Fruit fly (Drosophila melanogaster): ENCODE data around the gene Keap1.

Gene Keap1

DNA sequence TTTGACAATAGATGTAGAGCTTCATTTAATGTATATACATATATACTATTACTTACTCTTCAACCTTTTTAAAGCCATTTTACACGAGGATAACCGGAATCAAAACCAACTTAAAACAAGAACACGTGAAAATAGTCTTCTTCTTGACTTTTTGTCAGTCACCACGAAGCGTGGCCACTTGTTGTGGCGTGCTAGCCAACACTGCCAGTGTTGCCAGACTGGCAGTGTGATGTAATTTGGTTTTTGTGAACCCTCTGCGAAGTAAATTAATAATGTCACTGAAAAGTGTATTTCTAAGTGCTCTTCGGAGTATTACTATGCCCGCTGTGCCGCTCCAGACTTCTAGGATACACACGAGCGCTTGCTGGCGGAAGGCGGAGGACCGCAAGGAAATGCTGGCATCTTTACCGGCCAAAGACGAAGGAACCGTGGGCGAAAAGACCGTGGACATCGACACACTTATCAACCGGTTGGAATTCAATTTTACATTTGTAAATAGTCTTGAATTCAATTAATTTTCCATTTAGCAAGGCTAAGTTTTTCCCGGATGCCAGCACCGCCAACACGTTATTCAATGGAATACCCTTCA is 7.1 kb downstream of the Keap1 start, which contains the start of the genes Ns1 and mRpS11 (continued):
- no peak for TF ChIP-seq CG14860 (GFP tag; IDR thresholded peaks at IDR 0.05; ENCODE audit: partially characterized antibody)
- peak; percentile 13 for TF ChIP-seq mam (GFP tag; optimal IDR thresholded peaks at IDR 0.05)
- TF ChIP-seq prd (optimal IDR thresholded peaks at IDR 0.05) = no peak
- TF ChIP-seq prd (GFP tag; IDR thresholded peaks at IDR 0.05) = peak; percentile 43; the same call in 1 of the 3 replicates
- no peak for TF ChIP-seq kay (GFP tag; optimal IDR thresholded peaks at IDR 0.05)
- peak; percentile 14 for TF ChIP-seq CG13424 (tag; optimal IDR thresholded peaks at IDR 0.05)
- peak; percentile 94 for TF ChIP-seq Ets65A (GFP tag)
- TF ChIP-seq tap (tag; optimal IDR thresholded peaks at IDR 0.05) = no peak
- no peak for TF ChIP-seq CG18476 (GFP tag; optimal IDR thresholded peaks at IDR 0.05)
- TF ChIP-seq vfl (GFP tag; optimal IDR thresholded peaks at IDR 0.05) = peak; percentile 22
- TF ChIP-seq Hmr (GFP tag; optimal IDR thresholded peaks at IDR 0.05) = peak; percentile 39
- TF ChIP-seq CG16815 (GFP tag; optimal IDR thresholded peaks at IDR 0.05) = no peak
- peak; percentile 34 for TF ChIP-seq Dp (GFP tag; optimal IDR thresholded peaks at IDR 0.05)
- no peak for TF ChIP-seq CG32767 (GFP tag; IDR thresholded peaks at IDR 0.05)
- TF ChIP-seq zf30C (GFP tag; optimal IDR thresholded peaks at IDR 0.05) = no peak
- TF ChIP-seq lola (GFP tag; optimal IDR thresholded peaks at IDR 0.05) = no peak
- no peak for TF ChIP-seq TFAM (GFP tag; optimal IDR thresholded peaks at IDR 0.05)
- 0 out of 3 replicates have a peak, but pooled peaks have one; percentile 13 for TF ChIP-seq CG16813 (GFP tag; IDR thresholded peaks at IDR 0.05; ENCODE audit: partially characterized antibody)
- TF ChIP-seq H2.0 (GFP tag; IDR thresholded peaks at IDR 0.05) = no peak
- no peak for TF ChIP-seq CG1832 (GFP tag; optimal IDR thresholded peaks at IDR 0.05)
- no peak for TF ChIP-seq sim (GFP tag; IDR thresholded peaks at IDR 0.05)
- no peak for TF ChIP-seq dysf (GFP tag; IDR thresholded peaks at IDR 0.05)
- TF ChIP-seq CG12659 (GFP tag; optimal IDR thresholded peaks at IDR 0.05) = peak; percentile 69
- no peak for TF ChIP-seq bsh (GFP tag; optimal IDR thresholded peaks at IDR 0.05)
- no peak for TF ChIP-seq CG13123 (GFP tag; optimal IDR thresholded peaks at IDR 0.05)
- no peak for TF ChIP-seq sima (GFP tag; optimal IDR thresholded peaks at IDR 0.05)
- no peak for TF ChIP-seq ATbp (GFP tag; optimal IDR thresholded peaks at IDR 0.05)
- TF ChIP-seq dan (GFP tag; IDR thresholded peaks at IDR 0.05) = no peak
- peak in 1 of 3 experiments; percentile 27 for TF ChIP-seq Stat92E (GFP tag; optimal IDR thresholded peaks at IDR 0.05)
- no peak for TF ChIP-seq CG2202 (tag; optimal IDR thresholded peaks at IDR 0.05)
- no peak for TF ChIP-seq fd3F (GFP tag; optimal IDR thresholded peaks at IDR 0.05)
- peak; percentile 98 for TF ChIP-seq CG17385 (GFP tag; optimal IDR thresholded peaks at IDR 0.05)
- TF ChIP-seq B-H1 (GFP tag; IDR thresholded peaks at IDR 0.05) = no peak
- no peak for TF ChIP-seq CG10431 (GFP tag; optimal IDR thresholded peaks at IDR 0.05)
- no peak for TF ChIP-seq CG10654 (GFP tag; optimal IDR thresholded peaks at IDR 0.05)
- peak; percentile 63 for TF ChIP-seq CG3847 (GFP tag; IDR thresholded peaks at IDR 0.05)
- no peak for TF ChIP-seq peb (GFP tag; IDR thresholded peaks at IDR 0.05)
- no peak for TF ChIP-seq Rx (GFP tag; IDR thresholded peaks at IDR 0.05)
- no peak for TF ChIP-seq Neu2 (GFP tag; optimal IDR thresholded peaks at IDR 0.05; ENCODE audit: borderline replicate concordance)
- peak; percentile 40; the same call in 1 of the 2 replicates for TF ChIP-seq bbx (GFP tag; IDR thresholded peaks at IDR 0.05; ENCODE audit: partially characterized antibody)
- TF ChIP-seq Atf6 (GFP tag; IDR thresholded peaks at IDR 0.05) = 0 out of 2 replicates have a peak, but pooled peaks have one; percentile 7
- peak; percentile 14 for TF ChIP-seq bcd (GFP tag; optimal IDR thresholded peaks at IDR 0.05)
- no peak for TF ChIP-seq pnt (GFP tag; optimal IDR thresholded peaks at IDR 0.05)
- TF ChIP-seq MTF-1 (GFP tag; optimal IDR thresholded peaks at IDR 0.05; ENCODE audit: borderline replicate concordance) = no peak
- TF ChIP-seq zfh2 (GFP tag; optimal IDR thresholded peaks at IDR 0.05) = peak; percentile 52
- TF ChIP-seq CG17186 (GFP tag; optimal IDR thresholded peaks at IDR 0.05) = peak; percentile 31
- no peak for TF ChIP-seq fd96Cb (tag; optimal IDR thresholded peaks at IDR 0.05)
- no peak for TF ChIP-seq HLH4C (GFP tag; IDR thresholded peaks at IDR 0.05; ENCODE audit: partially characterized antibody)
- TF ChIP-seq Six4 (GFP tag; optimal IDR thresholded peaks at IDR 0.05) = no peak
- TF ChIP-seq Bdp1 (GFP tag; optimal IDR thresholded peaks at IDR 0.05) = no peak

Measured in whole organism, embryonic.